Worm (Caenorhabditis elegans) whole organism, midembryonic: Measurements from ENCODE around the gene srr-6.

ENCODE experiments used
- T22C8.4 ChIP-seq: fragments of 200-800 bp; sonication (Bioruptor generic); IDR thresholded peaks from 2 replicates; pipeline ENCODE4 v1.3.6; 2022; ENCODE audit warnings: missing genetic modification characterization, missing compliant biosample characterization
- cog-1 ChIP-seq: sonication (generic microtip); optimal IDR thresholded peaks from 2 replicates; lab custom pipeline; 2016; ENCODE audit warnings: missing genetic modification characterization, missing compliant biosample characterization
- flt-1 ChIP-seq: fragments of 200-800 bp; sonication (Bioruptor generic); IDR thresholded peaks from 2 replicates; pipeline ENCODE4 v1.3.6; 2022; ENCODE audit warnings: missing genetic modification characterization, missing compliant biosample characterization
- klf-2 ChIP-seq: fragments of 200-800 bp; sonication (Bioruptor generic); conservative IDR thresholded peaks from 2 replicates; pipeline ENCODE4 v1.3.6; 2022; ENCODE audit warnings: missing genetic modification reagents, missing genetic modification characterization, missing compliant biosample characterization
- med-1 ChIP-seq: sonication (generic microtip); optimal IDR thresholded peaks from 2 replicates; lab custom pipeline; 2017; ENCODE audit warnings: missing genetic modification characterization, mild to moderate bottlenecking, missing compliant biosample characterization, antibody characterized with exemption, missing genetic modification reagents; ENCODE audit not compliant: insufficient read depth
- ref-1 ChIP-seq: fragments of 200-800 bp; sonication (Bioruptor generic); conservative IDR thresholded peaks from 2 replicates; pipeline ENCODE4 v1.3.6; 2022; ENCODE audit warnings: missing genetic modification reagents, missing genetic modification characterization, missing compliant biosample characterization
- tab-1 ChIP-seq: fragments of 200-800 bp; sonication (Bioruptor generic); IDR thresholded peaks from 2 replicates; pipeline ENCODE4 v1.3.6; 2022; ENCODE audit warnings: missing genetic modification characterization, missing compliant biosample characterization
- ztf-23 ChIP-seq: fragments of 200-800 bp; sonication (Bioruptor generic); IDR thresholded peaks from 2 replicates; pipeline ENCODE4 v1.3.6; 2022; ENCODE audit warnings: missing genetic modification reagents, missing genetic modification characterization, missing compliant biosample characterization
- ztf-29 ChIP-seq: fragments of 200-800 bp; sonication (Bioruptor generic); IDR thresholded peaks from 2 replicates; pipeline ENCODE4 v1.3.6; 2022; ENCODE audit warnings: missing genetic modification reagents, missing genetic modification characterization, missing compliant biosample characterization

The srr-6 gene

DNA sequence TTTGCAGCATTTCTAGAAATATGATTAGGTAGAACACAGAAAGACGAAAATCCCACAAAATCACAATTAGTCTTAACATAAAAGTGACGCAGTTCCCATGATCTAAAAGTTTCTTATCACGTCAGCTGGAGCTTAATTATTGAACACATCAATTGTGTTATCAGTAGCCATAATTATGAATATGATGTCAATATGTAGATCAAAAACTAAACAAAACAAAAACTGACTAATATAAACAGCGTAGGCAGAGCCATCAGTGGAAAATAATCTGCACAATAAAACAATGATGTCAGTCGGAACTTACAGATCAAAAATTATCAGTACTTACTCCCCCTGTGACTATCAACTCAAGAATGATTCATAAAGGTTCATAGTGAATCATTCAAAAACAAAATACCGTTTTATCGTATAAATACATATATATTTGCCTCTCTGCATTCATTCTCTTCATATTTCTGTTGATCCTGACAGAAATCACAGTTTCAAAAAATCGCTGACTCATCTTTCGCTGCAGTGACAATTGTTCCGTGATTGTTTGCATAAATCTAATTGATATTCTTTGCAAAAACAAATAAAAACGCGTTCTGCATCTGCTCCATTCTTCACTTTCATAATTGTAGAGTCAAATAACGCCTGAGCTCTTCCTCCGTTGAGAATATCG lies at the start of gene srr-6:
TSS of gene srr-6 (plus strand) at position 611 of the 661 bp plus-strand sequence.
- no peak for TF ChIP-seq ztf-23
- no peak for TF ChIP-seq klf-2 (GFP tag; lab: Robert Waterston, UW)
- TF ChIP-seq ztf-29 (GFP tag; lab: Robert Waterston, UW), result no peak
- no peak for TF ChIP-seq med-1 (GFP tag; lab: Kevin White, UChicago)
- no peak for TF ChIP-seq flt-1 (GFP tag; lab: Robert Waterston, UW)
- TF ChIP-seq T22C8.4 (GFP tag; lab: Robert Waterston, UW), result no peak
- TF ChIP-seq ref-1 (GFP tag; lab: Robert Waterston, UW), result no peak
- TF ChIP-seq cog-1 (tag; lab: Kevin White, UChicago), result no peak
- TF ChIP-seq tab-1 (GFP tag; lab: Robert Waterston, UW), result no peak

DNA sequence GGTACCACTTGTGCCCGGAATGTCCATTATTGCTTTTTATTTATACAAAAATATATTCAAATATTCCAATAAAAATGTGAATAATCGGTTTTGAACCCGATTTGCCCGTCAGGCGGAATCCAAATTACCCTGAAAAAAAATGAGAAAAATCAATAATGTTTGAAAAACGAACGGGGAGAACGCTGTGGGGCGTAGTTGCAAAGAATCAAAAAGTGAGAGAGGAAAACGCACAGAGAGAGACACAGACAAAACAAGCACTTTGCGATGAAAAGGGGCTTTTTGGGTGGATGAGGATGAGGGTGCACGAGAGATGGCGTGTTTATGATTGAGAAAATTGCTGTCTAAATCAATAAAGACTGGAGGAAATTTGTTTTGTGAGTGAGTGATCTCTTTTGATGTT lies 49.6 kb upstream of the srr-6 start, which contains the start of gene tam-1:
TSS of gene tam-1 (minus strand) at position 135 of the 400 bp plus-strand sequence.
- TF ChIP-seq T22C8.4 (GFP tag; lab: Robert Waterston, UW) (peak; percentile 50; the same call in 1 of the 2 replicates), tab-1 (GFP tag; lab: Robert Waterston, UW) (no peak), klf-2 (GFP tag; lab: Robert Waterston, UW) (no peak), ref-1 (GFP tag; lab: Robert Waterston, UW) (no peak), ztf-23 (no peak), flt-1 (GFP tag; lab: Robert Waterston, UW) (no peak), ztf-29 (GFP tag; lab: Robert Waterston, UW) (0 out of 2 replicates have a peak, but pooled peaks have one; percentile 9), med-1 (GFP tag; lab: Kevin White, UChicago) (no peak), cog-1 (tag; lab: Kevin White, UChicago) (no peak)

DNA sequence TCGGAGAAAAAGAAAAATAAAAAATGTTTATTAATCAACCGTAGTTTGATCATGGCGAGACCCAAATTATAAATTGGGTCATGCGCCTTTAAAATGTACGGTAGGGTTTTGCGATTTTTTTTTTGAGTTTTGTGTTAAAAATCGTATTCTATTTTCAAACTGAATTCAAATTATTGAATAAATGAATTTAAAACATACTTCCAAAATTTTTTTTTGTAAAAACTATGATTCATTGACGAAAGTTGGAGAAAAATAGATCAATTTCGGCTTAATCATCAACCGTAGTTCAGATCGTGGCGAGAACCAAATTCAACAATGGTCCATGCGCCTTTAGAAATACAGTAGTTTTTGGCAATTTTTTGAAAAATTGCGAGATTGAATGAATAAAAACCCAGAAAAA lies 49.0 kb upstream of the srr-6 start:
- no peak for TF ChIP-seq tab-1 (GFP tag; lab: Robert Waterston, UW)
- no peak for TF ChIP-seq flt-1 (GFP tag; lab: Robert Waterston, UW)
- no peak for TF ChIP-seq ztf-23

DNA sequence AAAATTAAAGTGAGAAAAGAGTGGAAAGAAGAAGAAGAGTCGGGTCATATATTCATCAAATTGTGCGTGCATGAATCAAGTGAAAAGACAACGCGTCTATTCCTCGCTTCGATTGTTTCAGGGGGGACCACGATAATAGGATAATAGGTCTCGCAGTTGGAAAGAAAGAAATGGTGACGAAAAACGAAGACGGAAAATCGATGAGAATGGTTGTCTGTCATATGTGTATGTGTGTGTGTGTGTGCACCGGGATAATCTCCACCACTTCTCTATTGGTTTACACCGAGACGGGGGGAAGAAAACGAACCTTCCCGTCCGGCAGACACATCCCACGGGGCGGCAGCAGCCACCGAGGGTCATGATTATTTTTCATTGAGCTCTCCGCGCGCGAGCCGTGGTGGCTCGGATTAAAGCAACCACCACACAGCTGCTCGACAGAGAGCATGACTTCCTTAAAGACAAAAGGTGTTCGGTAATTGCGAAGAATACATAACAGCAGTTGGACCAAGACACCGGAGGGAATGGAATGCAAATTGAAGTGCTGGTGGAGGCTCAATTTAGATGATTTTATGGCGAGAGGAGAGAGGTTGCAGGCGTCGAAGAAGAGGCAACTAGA lies 48.5 kb upstream of the srr-6 start:
- no peak for TF ChIP-seq ref-1 (GFP tag; lab: Robert Waterston, UW)
- 0 out of 2 replicates have a peak, but pooled peaks have one; percentile 64 for TF ChIP-seq tab-1 (GFP tag; lab: Robert Waterston, UW)
- peak; percentile 27 for TF ChIP-seq cog-1 (tag; lab: Kevin White, UChicago)

DNA sequence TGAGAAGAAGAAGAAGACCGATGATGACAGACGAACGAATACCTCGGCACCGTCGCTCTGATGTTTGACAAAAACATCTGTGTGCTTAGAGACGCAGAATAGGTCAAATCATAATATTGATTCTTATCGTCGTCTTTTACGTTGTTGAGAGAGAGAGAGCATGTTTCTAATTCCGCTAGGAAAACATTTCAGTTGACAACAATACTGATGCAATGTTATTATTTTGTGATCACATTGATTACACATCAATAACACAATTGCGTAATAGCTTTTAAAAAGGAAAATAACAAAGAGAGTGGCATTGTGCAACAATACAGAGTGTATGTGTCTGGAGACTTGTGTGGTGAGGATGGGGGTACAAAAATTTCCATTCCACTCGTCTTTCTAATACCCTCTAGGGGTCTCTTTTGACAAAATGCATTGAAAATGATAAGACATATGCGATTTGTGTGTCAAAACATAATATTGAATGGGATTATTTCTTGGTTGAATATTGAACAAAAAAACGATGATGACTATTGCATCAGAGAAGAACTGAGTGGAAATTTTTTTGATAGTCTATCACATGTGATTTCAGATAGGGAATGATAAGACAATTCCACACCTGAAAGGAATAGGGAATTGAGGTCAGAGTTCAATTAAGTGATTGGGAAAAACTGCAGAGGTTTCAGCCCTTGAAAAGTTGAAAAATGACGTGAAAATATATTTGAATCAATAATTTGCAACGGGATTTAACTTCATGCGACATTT lies 47.8 kb upstream of the srr-6 start:
- TF ChIP-seq ref-1 (GFP tag; lab: Robert Waterston, UW) (no peak), ztf-23 (no peak), ztf-29 (GFP tag; lab: Robert Waterston, UW) (no peak), cog-1 (tag; lab: Kevin White, UChicago) (no peak), flt-1 (GFP tag; lab: Robert Waterston, UW) (no peak), klf-2 (GFP tag; lab: Robert Waterston, UW) (no peak), T22C8.4 (GFP tag; lab: Robert Waterston, UW) (no peak), med-1 (GFP tag; lab: Kevin White, UChicago) (no peak), tab-1 (GFP tag; lab: Robert Waterston, UW) (no peak)

DNA sequence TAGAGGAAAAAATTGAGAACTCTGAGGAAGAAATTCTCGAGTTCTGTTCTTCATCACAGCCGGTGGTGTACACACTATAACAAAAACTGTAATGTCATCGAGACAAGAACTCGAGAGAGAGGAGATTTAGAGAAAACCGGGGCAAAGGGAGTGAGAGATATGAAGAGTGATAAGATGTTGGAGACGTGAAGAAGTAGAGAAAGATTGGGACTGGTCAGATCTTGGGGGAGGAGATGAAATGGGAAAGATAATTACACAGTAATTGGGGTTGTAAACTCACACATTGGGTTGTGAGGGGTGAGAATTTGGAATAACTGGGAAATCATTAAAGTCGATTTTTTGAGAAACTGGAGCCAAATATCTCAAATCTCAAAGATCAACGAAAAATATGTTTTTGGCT lies 46.8 kb upstream of the srr-6 start:
- TF ChIP-seq ztf-23, result no peak
- no peak for TF ChIP-seq flt-1 (GFP tag; lab: Robert Waterston, UW)
- no peak for TF ChIP-seq ztf-29 (GFP tag; lab: Robert Waterston, UW)
- no peak for TF ChIP-seq cog-1 (tag; lab: Kevin White, UChicago)
- TF ChIP-seq med-1 (GFP tag; lab: Kevin White, UChicago), result no peak
- TF ChIP-seq ref-1 (GFP tag; lab: Robert Waterston, UW), result no peak
- no peak for TF ChIP-seq T22C8.4 (GFP tag; lab: Robert Waterston, UW)
- no peak for TF ChIP-seq klf-2 (GFP tag; lab: Robert Waterston, UW)
- TF ChIP-seq tab-1 (GFP tag; lab: Robert Waterston, UW), result no peak

DNA sequence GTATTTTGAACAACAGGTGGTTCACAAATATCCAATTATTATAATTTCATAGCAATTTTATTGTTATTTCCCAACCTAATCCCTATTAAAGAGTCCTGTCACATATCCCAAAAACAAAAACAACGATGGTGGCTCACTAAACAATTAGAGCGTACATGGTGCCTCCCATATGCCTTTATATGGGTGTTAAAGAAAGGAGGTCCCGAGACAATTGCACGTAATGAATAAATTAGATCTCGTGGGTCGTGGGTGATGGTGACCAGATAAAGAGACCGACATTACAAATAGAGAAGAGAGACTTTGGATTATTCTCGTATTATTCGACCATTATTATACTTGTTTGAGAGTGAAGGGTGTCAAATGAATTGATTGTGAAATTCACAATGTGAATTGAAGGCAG lies 45.4 kb upstream of the srr-6 start:
- TF ChIP-seq ztf-23 (no peak), cog-1 (tag; lab: Kevin White, UChicago) (peak; percentile 6)

DNA sequence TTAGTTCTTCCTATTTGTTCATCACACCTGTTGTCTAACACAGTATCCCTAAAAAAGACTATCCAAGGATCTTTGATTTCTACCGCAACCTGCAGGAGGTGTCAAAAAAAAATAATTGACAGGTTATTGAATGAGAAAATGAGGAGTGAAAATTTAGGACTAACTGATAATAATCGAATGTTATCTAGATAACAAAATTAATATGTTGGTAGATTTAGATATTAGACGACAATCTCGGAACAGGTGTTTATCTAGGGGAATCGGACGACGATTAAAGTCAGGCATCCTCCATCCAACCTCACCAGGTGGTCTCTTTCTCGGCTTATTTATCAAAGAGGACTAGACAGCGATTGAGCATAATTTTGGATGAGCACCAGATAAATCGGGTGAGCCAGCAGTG lies 43.8 kb upstream of the srr-6 start:
- TF ChIP-seq flt-1 (GFP tag; lab: Robert Waterston, UW) (no peak), cog-1 (tag; lab: Kevin White, UChicago) (no peak), tab-1 (GFP tag; lab: Robert Waterston, UW) (no peak), med-1 (GFP tag; lab: Kevin White, UChicago) (no peak), klf-2 (GFP tag; lab: Robert Waterston, UW) (no peak), ref-1 (GFP tag; lab: Robert Waterston, UW) (no peak), T22C8.4 (GFP tag; lab: Robert Waterston, UW) (no peak), ztf-23 (no peak), ztf-29 (GFP tag; lab: Robert Waterston, UW) (no peak)

DNA sequence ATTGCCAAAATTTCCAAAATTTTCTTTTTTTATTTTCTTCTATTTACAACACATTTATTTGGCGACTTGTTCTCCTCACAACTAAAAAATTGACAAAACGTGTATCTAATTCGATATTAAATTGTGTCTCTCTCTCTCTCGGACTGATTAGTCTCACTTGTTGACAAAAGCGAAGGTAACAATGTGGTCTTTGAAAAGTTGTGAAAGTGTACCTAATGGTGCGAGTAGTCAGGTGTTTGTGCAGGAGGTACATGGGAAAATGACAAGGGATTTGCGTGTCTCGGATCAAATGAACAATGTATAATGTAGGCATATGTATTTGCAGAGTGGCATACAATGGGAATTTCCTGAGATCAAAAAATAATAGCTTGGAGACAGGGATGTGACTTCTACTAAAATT lies 43.1 kb upstream of the srr-6 start:
- TF ChIP-seq klf-2 (GFP tag; lab: Robert Waterston, UW) (no peak), tab-1 (GFP tag; lab: Robert Waterston, UW) (no peak), ztf-29 (GFP tag; lab: Robert Waterston, UW) (no peak), med-1 (GFP tag; lab: Kevin White, UChicago) (no peak), flt-1 (GFP tag; lab: Robert Waterston, UW) (no peak), cog-1 (tag; lab: Kevin White, UChicago) (no peak)
